Worm (Caenorhabditis elegans) whole organism, L3 larva: ENCODE results near the gene T04A11.1.
"Not testable (repeated sequence)": the region's sequence is repeated elsewhere in the genome, so short reads cannot be mapped to it uniquely, and the experiment has no call there.

ENCODE experiments used
- ZK546.5 ChIP-seq: sonication (generic microtip); optimal IDR thresholded peaks from 2 replicates; lab custom pipeline; 2017; ENCODE audit warnings: missing biosample characterization, missing genetic modification characterization
- aly-2 ChIP-seq: fragments of 150-350 bp; optimal IDR thresholded peaks from 2 replicates; lab custom pipeline; 2014; ENCODE audit warnings: missing biosample characterization, missing genetic modification characterization
- ama-1 ChIP-seq: fragments of 150-350 bp; optimal IDR thresholded peaks from 2 replicates; lab custom pipeline; 2018
- ceh-16 ChIP-seq: sonication (generic microtip); optimal IDR thresholded peaks from 2 replicates; lab custom pipeline; 2017; ENCODE audit warnings: missing biosample characterization, missing genetic modification characterization
- ceh-28 ChIP-seq: fragments of 150-350 bp; optimal IDR thresholded peaks from 2 replicates; lab custom pipeline; 2014; ENCODE audit warnings: missing biosample characterization, missing genetic modification reagents, missing genetic modification characterization
- ceh-82 ChIP-seq: fragments of 150-350 bp; optimal IDR thresholded peaks from 2 replicates; lab custom pipeline; 2014; ENCODE audit warnings: missing biosample characterization, missing genetic modification characterization
- daf-12 ChIP-seq: fragments of 150-350 bp; optimal IDR thresholded peaks from 2 replicates; lab custom pipeline; 2014; ENCODE audit warnings: missing biosample characterization, missing genetic modification reagents, missing genetic modification characterization
- egl-27 ChIP-seq: sonication (generic microtip); optimal IDR thresholded peaks from 4 replicates; lab custom pipeline; 2017; ENCODE audit warnings: missing biosample characterization, missing genetic modification reagents, missing genetic modification characterization
- egl-5 ChIP-seq: fragments of 150-350 bp; optimal IDR thresholded peaks from 2 replicates; lab custom pipeline; 2017; ENCODE audit warnings: missing biosample characterization, missing genetic modification reagents, missing genetic modification characterization, inconsistent platforms
- elt-1 ChIP-seq: fragments of 150-350 bp; optimal IDR thresholded peaks from 2 replicates; lab custom pipeline; 2014; ENCODE audit warnings: missing biosample characterization, missing genetic modification characterization
- elt-2 ChIP-seq: sonication (generic microtip); optimal IDR thresholded peaks from 2 replicates; lab custom pipeline; 2016; ENCODE audit warnings: missing genetic modification reagents, mild to moderate bottlenecking, missing genetic modification characterization, missing compliant biosample characterization
- elt-3 ChIP-seq, 3 experiments: fragments of 150-350 bp in 1 of 3; sonication (generic microtip) in 2 of 3; optimal IDR thresholded peaks; 2 replicates in 2 of 3; 4 replicates in 1 of 3; lab custom pipeline; 2014 to 2017; ENCODE audit warnings: missing biosample characterization in 3 of 3, missing genetic modification characterization in 3 of 3
- fkh-10 ChIP-seq: sonication (generic microtip); optimal IDR thresholded peaks from 2 replicates; lab custom pipeline; 2017; ENCODE audit warnings: missing biosample characterization, missing genetic modification reagents, missing genetic modification characterization
- lin-39 ChIP-seq: fragments of 150-350 bp; optimal IDR thresholded peaks from 2 replicates; lab custom pipeline; 2018; ENCODE audit warnings: missing biosample characterization, missing genetic modification reagents, missing genetic modification characterization
- mdl-1 ChIP-seq: fragments of 150-350 bp; optimal IDR thresholded peaks from 2 replicates; lab custom pipeline; 2014; ENCODE audit warnings: missing biosample characterization, missing genetic modification characterization
- mml-1 ChIP-seq: fragments of 150-350 bp; sonication (generic microtip); optimal IDR thresholded peaks from 3 replicates; lab custom pipeline; 2014; ENCODE audit warnings: missing biosample characterization, missing genetic modification characterization
- nfya-1 ChIP-seq: sonication (generic microtip); optimal IDR thresholded peaks from 2 replicates; lab custom pipeline; 2017; ENCODE audit warnings: missing genetic modification characterization, mild to moderate bottlenecking, missing compliant biosample characterization, antibody characterized with exemption, moderate library complexity; ENCODE audit not compliant: insufficient read depth
- nhr-11 ChIP-seq: fragments of 150-350 bp; optimal IDR thresholded peaks from 2 replicates; lab custom pipeline; 2014; ENCODE audit warnings: missing biosample characterization, missing genetic modification characterization
- nhr-23 ChIP-seq: fragments of 150-350 bp; optimal IDR thresholded peaks from 2 replicates; lab custom pipeline; 2014; ENCODE audit warnings: missing biosample characterization, missing genetic modification reagents, missing genetic modification characterization
- nhr-237 ChIP-seq: fragments of 150-350 bp; optimal IDR thresholded peaks from 2 replicates; lab custom pipeline; 2014; ENCODE audit warnings: missing biosample characterization, missing genetic modification characterization
- nhr-25 ChIP-seq: sonication (generic microtip); optimal IDR thresholded peaks from 2 replicates; lab custom pipeline; 2017; ENCODE audit warnings: missing biosample characterization, missing genetic modification characterization
- nhr-67 ChIP-seq: fragments of 150-350 bp; optimal IDR thresholded peaks from 2 replicates; lab custom pipeline; 2014; ENCODE audit warnings: missing biosample characterization, missing genetic modification characterization
- nhr-76 ChIP-seq: fragments of 150-350 bp; sonication (generic microtip); optimal IDR thresholded peaks from 5 replicates; lab custom pipeline; 2014; ENCODE audit warnings: missing biosample characterization, missing genetic modification characterization
- nhr-77 ChIP-seq: fragments of 150-350 bp; optimal IDR thresholded peaks from 2 replicates; lab custom pipeline; 2014; ENCODE audit warnings: missing biosample characterization, missing genetic modification characterization
- sea-2 ChIP-seq: fragments of 150-350 bp; sonication (generic microtip); optimal IDR thresholded peaks from 4 replicates; lab custom pipeline; 2014; ENCODE audit warnings: missing biosample characterization, missing genetic modification reagents, missing genetic modification characterization
- skn-1 ChIP-seq: fragments of 150-350 bp; optimal IDR thresholded peaks from 2 replicates; lab custom pipeline; 2014; ENCODE audit warnings: missing biosample characterization, missing genetic modification characterization
- tbx-2 ChIP-seq: sonication (generic microtip); optimal IDR thresholded peaks from 2 replicates; lab custom pipeline; 2016; ENCODE audit warnings: mild to moderate bottlenecking, missing genetic modification characterization, missing compliant biosample characterization
- unc-39 ChIP-seq: sonication (generic microtip); optimal IDR thresholded peaks from 4 replicates; lab custom pipeline; 2017; ENCODE audit warnings: missing biosample characterization, missing genetic modification characterization
- ztf-4 ChIP-seq: fragments of 150-350 bp; optimal IDR thresholded peaks from 2 replicates; lab custom pipeline; 2014; ENCODE audit warnings: missing biosample characterization, missing genetic modification characterization

The T04A11.1 gene

ce11 chrIV:12484479-12484878 is 7.6 kb upstream of the T04A11.1 start, which contains the start of gene T04A11.4:
T04A11.4 (minus strand) TSS chrIV:12484579.
- TF ChIP-seq egl-5; elt-3 (tag; optimal IDR thresholded peaks at IDR 0.05; lab: Kevin White, UChicago); nhr-77 (tag; lab: Kevin White, UChicago): not testable (repeated sequence)

- TF ChIP-seq ceh-28, elt-1, nhr-67 (tag; lab: Kevin White, UChicago): not testable (repeated sequence)
Observed at ce11 chrIV:12478711-12479110, 1.9 kb upstream of the T04A11.1 start, which contains the start of gene igdb-1. igdb-1 (plus strand) TSS chrIV:12479011.

ce11 chrIV:12468359-12468758 is 8.5 kb downstream of the T04A11.1 start, which contains the start of gene igdb-2:
igdb-2 (plus strand) TSS chrIV:12468659.
- TF ChIP-seq nhr-25 (tag; lab: Kevin White, UChicago): no peak
- TF ChIP-seq ceh-82: no peak

ce11 chrIV:12467761-12468160 is 9.1 kb downstream of the T04A11.1 start:
- no peak for TF ChIP-seq ceh-16 (tag; lab: Kevin White, UChicago)
- TF ChIP-seq elt-2 (tag; lab: Kevin White, UChicago): no peak
- TF ChIP-seq nhr-23 (tag; lab: Kevin White, UChicago): peak; percentile 24
- TF ChIP-seq ceh-28 (tag; lab: Kevin White, UChicago): peak; percentile 57
- TF ChIP-seq nhr-25 (tag; lab: Kevin White, UChicago): peak; percentile 53

ce11 chrIV:12464822-12465221 is 12.0 kb downstream of the T04A11.1 start:
- TF ChIP-seq mdl-1 (tag; lab: Kevin White, UChicago): no peak
- no peak for TF ChIP-seq egl-5
- no peak for TF ChIP-seq nhr-77 (tag; lab: Kevin White, UChicago)
- TF ChIP-seq nhr-237 (tag; lab: Kevin White, UChicago): no peak
- no peak for TF ChIP-seq ztf-4 (tag; lab: Kevin White, UChicago)
- TF ChIP-seq ama-1 (lab: Kevin White, UChicago): no peak
- no peak for TF ChIP-seq ZK546.5
- TF ChIP-seq skn-1 (tag; lab: Kevin White, UChicago): no peak
- peak; percentile 33 for TF ChIP-seq lin-39 (tag; lab: Kevin White, UChicago)
- peak; percentile 67 for TF ChIP-seq fkh-10
- no peak for TF ChIP-seq egl-27

- TF ChIP-seq tbx-2 (tag; lab: Kevin White, UChicago) (no peak), mml-1 (tag; lab: Kevin White, UChicago) (no peak), nhr-76 (tag; lab: Kevin White, UChicago) (no peak)
- TF ChIP-seq, all 47 proteins: peak for 0
Observed at ce11 chrIV:12463370-12463769, 13.5 kb downstream of the T04A11.1 start, which contains the start of gene C25G4.8. C25G4.8 (minus strand) TSS chrIV:12463470.

- no peak for TF ChIP-seq aly-2
- TF ChIP-seq, all 47 proteins: peak for 0
Observed at ce11 chrIV:12456613-12457012, 20.2 kb downstream of the T04A11.1 start, which contains the start of gene C25G4.7. C25G4.7 (plus strand) TSS chrIV:12456913.

ce11 chrIV:12454750-12455149 is 22.1 kb downstream of the T04A11.1 start, which contains the start of gene smz-1:
smz-1 (plus strand) TSS chrIV:12455050.
- no peak for TF ChIP-seq lin-39 (tag; lab: Kevin White, UChicago)
- TF ChIP-seq skn-1 (tag; lab: Kevin White, UChicago): no peak
- no peak for TF ChIP-seq fkh-10
- no peak for TF ChIP-seq nhr-23 (tag; lab: Kevin White, UChicago)
- TF ChIP-seq tbx-2 (tag; lab: Kevin White, UChicago): no peak
- TF ChIP-seq nhr-237 (tag; lab: Kevin White, UChicago): no peak
- no peak for TF ChIP-seq nhr-11

- TF ChIP-seq lin-39 (tag; lab: Kevin White, UChicago) (no peak), egl-5 (no peak), daf-12 (tag; lab: Kevin White, UChicago) (no peak), sea-2 (GFP tag; lab: Kevin White, UChicago) (no peak), nfya-1 (tag; lab: Kevin White, UChicago) (no peak), unc-39 (no peak), ceh-82 (no peak), nhr-76 (tag; lab: Kevin White, UChicago) (no peak), nhr-77 (tag; lab: Kevin White, UChicago) (no peak), mml-1 (tag; lab: Kevin White, UChicago) (no peak)
- TF ChIP-seq, all 47 proteins: peak for 0
Observed at ce11 chrIV:12454115-12454514, 22.7 kb downstream of the T04A11.1 start, which contains the start of gene spe-44. spe-44 (minus strand) TSS chrIV:12454215.
